Worm (Caenorhabditis elegans) whole organism, dauer: Measurements from ENCODE around the gene ZK666.15.
"Not testable (repeated sequence)": the region's sequence is repeated elsewhere in the genome, so short reads cannot be mapped to it uniquely, and the experiment has no call there.

Source experiments
- unc-62 ChIP-seq: sonication (generic microtip); optimal IDR thresholded peaks from 2 replicates; lab custom pipeline; 2017; ENCODE audit warnings: missing biosample characterization, missing genetic modification reagents, missing genetic modification characterization

ZK666.15 gene

DNA sequence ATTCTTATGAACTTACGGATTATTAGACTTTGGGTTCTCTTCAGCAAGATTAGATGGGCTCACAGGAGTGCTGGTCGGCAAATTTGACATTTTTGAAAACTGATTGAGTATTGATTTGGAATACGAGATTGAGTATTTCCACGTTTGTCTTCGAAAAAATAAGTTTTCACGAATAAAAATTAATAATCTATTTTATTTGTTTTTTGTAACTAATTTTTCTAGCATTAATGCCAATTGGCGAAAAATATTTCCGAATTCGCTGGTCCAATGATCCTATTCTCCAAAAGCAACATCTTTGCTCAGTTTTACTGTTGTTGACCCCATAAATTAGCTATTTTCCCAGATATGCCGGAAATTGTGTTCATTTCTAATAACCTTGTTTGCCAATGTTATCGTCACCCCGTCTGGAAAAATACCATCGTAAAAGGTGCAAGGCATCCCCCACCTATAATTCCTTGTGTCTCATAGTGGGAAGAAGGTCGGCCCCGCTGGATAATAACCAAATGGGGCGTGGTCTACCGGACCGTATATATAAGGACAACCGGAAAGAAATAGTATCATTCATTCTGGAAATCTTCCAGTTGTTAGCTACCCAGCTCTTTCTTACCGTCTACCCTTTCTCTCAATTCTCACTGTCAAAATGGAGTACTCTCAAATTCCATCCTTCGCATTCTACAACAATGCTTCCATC, 22.5 kb upstream of the ZK666.15 start, which contains the start of the genes ZK673.6 and sdz-37:
ZK673.6 (minus strand) TSS at position 101 of the 691 bp plus-strand sequence.
sdz-37 (plus strand) TSS at position 641 of the 691 bp plus-strand sequence.
- TF ChIP-seq unc-62 (GFP tag; lab: Kevin White, UChicago), result no peak

DNA sequence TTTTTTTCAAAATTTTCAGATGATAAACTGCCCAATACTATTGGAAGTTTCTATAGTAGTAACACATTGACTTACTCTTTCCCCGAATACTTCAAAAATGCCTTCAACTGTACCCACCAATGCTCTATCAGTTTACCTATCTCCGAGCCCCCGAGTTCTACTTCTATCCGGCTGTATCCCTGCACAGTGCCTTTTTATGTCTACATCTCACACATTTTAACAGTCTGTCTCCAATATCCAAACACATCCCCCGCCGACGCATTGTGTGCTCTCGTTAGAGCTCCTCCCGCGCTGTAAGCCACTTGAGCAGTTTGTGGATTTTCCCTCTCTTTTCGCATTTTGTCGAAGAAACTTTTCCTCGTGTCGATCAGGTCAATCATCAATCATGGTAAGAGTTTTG, 20.3 kb upstream of the ZK666.15 start, which contains the start of gene tnc-2:
tnc-2 (plus strand) TSS at position 301 of the 400 bp plus-strand sequence.
- TF ChIP-seq unc-62 (GFP tag; lab: Kevin White, UChicago), result no peak

DNA sequence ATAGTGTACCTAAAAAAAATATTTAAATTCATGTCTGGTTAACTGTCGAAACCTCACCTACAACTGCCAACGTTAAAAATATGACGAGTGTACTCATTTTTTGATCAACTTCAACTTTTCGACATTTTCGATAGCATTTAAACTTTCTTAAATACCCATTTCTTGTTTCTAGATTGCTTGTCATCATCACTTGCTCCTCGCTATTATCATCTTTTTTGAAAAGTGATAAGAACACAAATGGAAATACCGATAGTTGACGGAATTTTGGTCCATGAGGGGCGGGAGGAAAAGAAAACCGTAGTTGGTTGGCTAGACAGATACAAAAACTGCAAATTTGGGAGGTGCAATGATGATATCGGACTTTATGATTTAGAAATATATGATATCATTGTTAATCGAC, 16.7 kb upstream of the ZK666.15 start, which contains the start of gene clec-143:
clec-143 (minus strand) TSS at position 139 of the 400 bp plus-strand sequence.
- no peak for TF ChIP-seq unc-62 (GFP tag; lab: Kevin White, UChicago)

DNA sequence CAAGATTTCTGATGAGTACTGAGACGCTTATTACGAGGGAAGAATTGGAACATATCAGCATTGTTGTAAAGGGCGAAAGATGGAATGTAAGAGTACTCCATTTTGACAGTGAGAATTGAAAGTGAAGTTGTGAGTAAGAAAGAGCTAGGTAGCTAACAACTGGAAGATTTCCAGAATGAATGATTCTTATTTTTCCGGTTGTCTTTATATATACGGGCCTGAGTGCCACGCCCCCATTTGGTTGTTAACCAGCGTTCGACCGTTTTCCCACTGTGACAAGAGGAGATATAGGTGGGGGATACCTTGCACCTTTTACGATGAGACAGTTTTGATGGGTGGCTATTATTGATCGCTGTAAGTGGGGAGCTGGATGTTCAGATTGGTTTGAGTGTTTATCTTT, 15.6 kb upstream of the ZK666.15 start, which contains the start of gene ZK666.1:
ZK666.1 (minus strand) TSS at position 101 of the 400 bp plus-strand sequence.
- TF ChIP-seq unc-62 (GFP tag; lab: Kevin White, UChicago), result no peak

DNA sequence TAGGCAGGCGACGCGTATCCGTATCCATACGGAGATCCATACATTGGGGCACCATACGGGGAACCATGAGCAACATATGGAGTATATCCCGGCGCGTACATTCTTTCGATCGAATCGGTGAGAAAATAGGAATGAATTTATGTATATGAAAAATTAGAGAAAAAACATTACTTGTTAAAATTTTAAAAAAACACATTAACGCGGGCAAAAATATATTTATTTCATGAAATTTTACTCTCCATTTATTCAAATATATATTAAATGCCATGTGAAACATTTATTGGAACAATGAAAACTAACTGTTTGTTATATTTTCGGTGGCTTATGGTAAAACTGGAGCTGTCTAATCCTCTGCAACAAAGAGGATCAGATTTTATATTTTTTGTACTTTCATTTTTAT, 15.0 kb upstream of the ZK666.15 start, which contains the start of gene ZK666.2:
ZK666.2 (minus strand) TSS at position 101 of the 400 bp plus-strand sequence.
- TF ChIP-seq unc-62 (GFP tag; lab: Kevin White, UChicago), result no peak

DNA sequence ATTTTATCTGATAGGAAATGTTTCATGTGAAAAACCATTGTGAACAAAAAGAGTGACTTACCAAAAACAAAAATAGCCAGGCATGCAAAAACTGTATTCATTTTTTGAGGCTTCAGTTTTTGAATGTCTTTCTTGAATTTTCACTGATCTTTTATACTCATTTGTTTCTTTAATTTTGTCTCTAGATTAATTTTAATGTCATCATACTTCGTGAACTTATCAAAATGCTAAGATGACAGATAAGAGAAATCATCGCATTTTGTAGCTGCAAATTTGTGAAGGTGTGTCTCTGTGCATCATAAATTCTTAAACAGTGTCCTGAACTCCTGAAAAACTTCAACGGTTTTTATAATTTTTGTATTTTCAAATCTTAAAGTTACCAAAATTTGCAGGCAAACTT, 10.8 kb upstream of the ZK666.15 start, which contains the start of gene clec-58:
clec-58 (minus strand) TSS at position 101 of the 400 bp plus-strand sequence.
- no peak for TF ChIP-seq unc-62 (GFP tag; lab: Kevin White, UChicago)

DNA sequence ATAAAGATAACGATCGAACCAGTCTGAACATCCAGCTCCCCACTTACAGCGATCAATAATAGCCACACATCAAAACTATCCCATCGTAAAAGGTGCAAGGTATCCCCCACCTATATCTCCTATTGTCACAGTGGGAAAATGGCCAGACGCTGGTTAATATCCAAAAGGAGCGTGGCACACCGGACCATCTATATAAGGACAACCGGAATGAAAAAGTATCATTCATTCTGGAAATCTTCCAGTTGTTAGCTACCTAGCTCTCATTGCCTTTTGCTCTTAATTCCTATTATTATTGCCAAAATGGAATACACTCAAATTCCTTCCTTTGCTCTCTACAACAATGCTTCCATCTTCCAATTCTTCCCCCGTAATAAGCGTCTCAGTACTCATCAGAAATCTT, 9.9 kb upstream of the ZK666.15 start, which contains the start of gene ZK666.4:
ZK666.4 (plus strand) TSS at position 301 of the 400 bp plus-strand sequence.
- TF ChIP-seq unc-62 (GFP tag; lab: Kevin White, UChicago), result no peak

DNA sequence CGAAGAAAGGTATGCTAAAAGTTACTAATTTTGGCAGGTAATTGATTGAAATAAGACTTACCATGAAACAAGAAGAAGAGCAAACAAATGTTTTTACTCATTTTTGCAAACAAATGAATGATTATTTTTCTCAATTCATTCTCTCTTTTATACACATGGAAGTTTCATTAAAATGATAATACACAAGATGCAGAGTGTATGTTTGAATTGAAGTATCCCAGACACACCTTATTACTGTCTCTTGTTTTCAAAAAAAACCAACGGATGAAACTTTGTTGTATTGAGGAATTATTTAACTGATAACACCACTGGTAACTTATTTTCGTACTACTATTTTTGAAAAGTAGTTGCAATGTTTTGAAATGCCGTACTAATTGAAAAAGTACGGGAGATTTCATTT, 7.5 kb upstream of the ZK666.15 start, which contains the start of gene clec-59:
clec-59 (minus strand) TSS at position 101 of the 400 bp plus-strand sequence.
- no peak for TF ChIP-seq unc-62 (GFP tag; lab: Kevin White, UChicago)

DNA sequence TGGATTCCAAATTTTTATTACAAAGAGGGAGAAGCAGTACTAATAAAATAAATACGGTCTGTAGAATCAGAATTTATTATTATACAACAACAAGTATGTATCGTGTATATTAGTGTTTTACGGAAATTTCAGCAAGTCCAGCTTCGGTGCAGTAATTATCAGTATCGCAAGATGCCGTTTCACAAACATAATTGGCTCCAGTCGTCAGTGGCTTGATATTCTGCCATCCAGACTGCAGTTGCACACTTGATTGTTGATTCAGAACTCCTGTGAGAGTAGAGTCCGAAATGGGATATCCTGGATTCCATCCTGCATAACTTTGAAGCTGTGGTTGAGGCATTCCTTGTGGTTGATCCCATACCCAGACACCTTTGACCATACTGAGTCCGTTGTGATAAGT, 6.8 kb upstream of the ZK666.15 start:
- TF ChIP-seq unc-62 (GFP tag; lab: Kevin White, UChicago), result no peak

DNA sequence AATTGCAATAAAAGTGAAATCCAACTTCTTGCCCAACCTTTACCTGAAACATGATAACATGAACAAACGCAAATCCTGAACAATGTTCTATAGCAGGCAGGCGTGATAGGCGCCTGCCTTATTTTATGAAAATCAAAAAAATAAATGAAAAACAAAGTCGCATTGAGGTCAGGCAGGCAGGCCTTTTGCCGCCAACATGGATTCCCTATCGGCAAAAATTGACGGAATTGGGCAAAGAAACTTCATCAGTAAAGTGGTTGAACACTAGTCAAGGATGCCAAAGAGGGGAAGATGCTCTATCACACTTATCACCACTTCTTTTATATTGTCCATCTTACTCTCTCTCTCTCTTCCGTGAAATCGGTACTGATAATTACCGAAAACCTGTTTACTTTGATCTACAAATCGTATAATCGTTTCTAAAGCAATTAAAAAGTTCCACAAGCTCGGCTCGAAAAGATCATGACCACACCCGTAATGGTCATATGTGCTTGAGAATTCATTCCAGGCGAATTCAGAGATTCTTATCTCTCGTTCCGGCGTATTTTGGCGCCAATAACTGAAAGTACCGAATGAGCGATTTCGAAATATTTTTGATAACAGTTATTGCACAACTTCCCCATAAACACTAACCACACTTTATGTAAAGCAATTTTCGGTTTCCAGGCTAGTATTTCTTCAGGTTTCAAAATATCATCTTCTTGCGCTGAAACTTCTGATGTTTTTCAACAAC, 4.8 kb upstream of the ZK666.15 start, which contains the start of the genes clec-60 and ZK666.11:
clec-60 (minus strand) TSS at position 51 of the 733 bp plus-strand sequence.
ZK666.11 (plus strand) TSS at position 699 of the 733 bp plus-strand sequence.
- TF ChIP-seq unc-62 (GFP tag; lab: Kevin White, UChicago), result no peak

DNA sequence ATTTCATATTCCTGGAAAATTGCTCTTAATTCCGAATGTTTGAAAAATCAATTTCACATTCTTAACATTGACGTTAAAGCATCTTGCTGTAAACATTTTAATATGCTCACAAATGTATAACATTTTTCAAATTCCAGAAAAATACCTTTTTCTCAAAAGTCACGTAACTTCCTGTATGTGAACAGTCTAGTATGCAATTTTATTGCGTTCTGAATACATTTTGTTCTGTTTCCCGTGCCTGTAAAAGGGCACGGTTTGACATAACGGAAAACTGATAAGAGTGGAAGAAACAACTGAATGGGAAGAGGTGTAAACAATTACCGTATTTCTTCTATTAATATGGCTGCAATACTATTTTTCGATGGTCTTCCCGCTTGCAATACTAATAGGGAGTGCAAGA, 3.9 kb upstream of the ZK666.15 start:
- no peak for TF ChIP-seq unc-62 (GFP tag; lab: Kevin White, UChicago)

DNA sequence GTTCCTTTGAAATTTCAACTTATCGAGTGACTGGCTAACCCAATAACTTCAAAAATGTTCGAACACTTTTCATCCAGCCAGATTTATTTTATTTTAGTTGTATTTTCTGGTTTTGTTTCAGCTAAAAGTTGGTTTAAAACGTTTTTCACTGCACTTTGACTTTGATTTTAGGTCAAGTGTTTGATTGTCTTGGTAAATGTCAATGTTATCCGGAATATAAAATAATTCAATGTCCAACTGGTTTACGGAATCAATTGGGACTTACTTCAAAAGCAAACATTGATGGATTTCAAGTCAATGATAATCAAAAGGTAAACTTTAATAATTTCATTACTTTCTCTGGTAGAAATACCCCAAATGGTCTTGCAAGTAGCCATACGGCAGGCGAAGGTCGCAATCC, 3.0 kb upstream of the ZK666.15 start:
- TF ChIP-seq unc-62 (GFP tag; lab: Kevin White, UChicago), result no peak

DNA sequence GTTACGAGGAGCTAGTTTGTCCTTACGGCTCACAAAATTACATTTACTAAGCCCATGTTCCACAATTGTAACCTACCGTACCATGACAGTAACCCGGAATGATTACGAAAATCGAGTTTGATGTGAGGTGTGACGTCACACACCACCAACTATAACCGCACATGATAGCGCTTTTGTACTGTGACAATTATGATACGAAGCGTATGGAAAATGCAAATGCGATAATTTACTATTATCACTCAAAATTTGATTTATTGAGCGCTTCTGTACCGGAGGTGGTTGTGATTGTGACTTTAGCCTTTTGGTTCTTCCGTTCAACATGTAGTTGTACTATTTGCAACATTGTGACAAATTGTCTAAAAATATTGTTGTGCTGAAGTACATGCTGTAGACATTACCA, 1.2 kb upstream of the ZK666.15 start:
- no peak for TF ChIP-seq unc-62 (GFP tag; lab: Kevin White, UChicago)

DNA sequence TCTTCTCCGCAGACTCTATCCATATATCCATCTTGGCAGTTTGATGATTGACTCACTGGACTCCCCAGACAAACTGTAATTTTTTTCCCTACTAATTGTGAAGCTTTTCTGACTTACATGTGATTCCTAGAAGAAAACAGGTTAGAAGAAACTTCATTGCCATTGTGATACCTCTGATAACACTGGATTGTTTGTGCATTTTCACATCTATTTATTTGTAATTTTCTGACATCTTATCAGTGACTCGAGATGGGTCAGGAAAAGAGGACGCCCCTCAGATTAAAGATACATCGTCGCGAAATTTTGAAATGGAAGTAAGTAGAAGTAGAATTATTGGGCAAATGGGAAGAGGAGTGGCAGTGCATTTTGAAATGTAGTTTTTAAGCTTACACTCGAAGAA, 3.5 kb downstream of the ZK666.15 start, which contains the start of gene clec-61:
clec-61 (minus strand) TSS at position 209 of the 400 bp plus-strand sequence.
- TF ChIP-seq unc-62 (GFP tag; lab: Kevin White, UChicago), result no peak

DNA sequence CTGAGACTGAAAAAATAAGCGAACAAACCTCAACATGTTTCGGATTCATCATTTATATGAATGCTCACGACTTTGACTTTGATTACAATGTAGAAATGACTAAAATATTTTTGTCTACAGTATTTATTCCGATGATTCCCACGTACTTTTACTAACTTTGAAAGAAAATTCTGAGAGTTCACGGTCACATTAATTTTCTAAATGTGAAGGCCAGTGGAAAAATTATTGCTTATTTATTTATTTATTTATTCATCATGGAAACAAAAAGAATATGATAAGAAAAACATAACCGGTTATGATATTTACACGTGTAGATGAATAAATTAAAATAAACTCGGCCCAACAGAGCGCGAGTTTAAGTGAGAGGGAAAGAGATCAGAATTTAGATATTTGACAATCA, 6.2 kb downstream of the ZK666.15 start, which contains the start of gene ZK666.8:
ZK666.8 (minus strand) TSS at position 101 of the 400 bp plus-strand sequence.
- not testable (repeated sequence) for TF ChIP-seq unc-62 (GFP tag; lab: Kevin White, UChicago)
